Fruit fly (Drosophila melanogaster) whole organism, embryonic: ENCODE results near the gene dlg1.

Experiments
- CG10543 ChIP-seq: fragments of 200-800 bp; sonication (Bioruptor generic); optimal IDR thresholded peaks from 3 replicates; lab custom pipeline; 2017; ENCODE audit warnings: missing biosample characterization, mild to moderate bottlenecking, missing genetic modification characterization, moderate library complexity
- CG10959 ChIP-seq: fragments of 200-800 bp; sonication (Bioruptor generic); IDR thresholded peaks from 2 replicates; pipeline ENCODE4 v1.3.6; 2022; ENCODE audit warnings: missing biosample characterization, missing genetic modification characterization
- CG11560 ChIP-seq: fragments of 200-800 bp; sonication (Bioruptor generic); IDR thresholded peaks from 3 replicates; pipeline ENCODE4 v1.3.6; 2022; ENCODE audit warnings: missing biosample characterization, missing genetic modification characterization
- CG12071 ChIP-seq: fragments of 200-800 bp; sonication (Bioruptor generic); optimal IDR thresholded peaks from 3 replicates; lab custom pipeline; 2018; ENCODE audit warnings: missing biosample characterization, mild to moderate bottlenecking, missing genetic modification characterization
- CG15011 ChIP-seq: fragments of 200-800 bp; sonication (Bioruptor generic); optimal IDR thresholded peaks from 3 replicates; lab custom pipeline; 2018; ENCODE audit warnings: missing biosample characterization, mild to moderate bottlenecking, missing genetic modification characterization
- CG17612 ChIP-seq: fragments of 200-800 bp; sonication (Bioruptor generic); IDR thresholded peaks from 2 replicates; pipeline ENCODE4 v1.3.6; 2022; ENCODE audit warnings: missing biosample characterization, missing genetic modification characterization
- CG17912 ChIP-seq: fragments of 200-800 bp; sonication (Bioruptor generic); optimal IDR thresholded peaks from 2 replicates; lab custom pipeline; 2018; ENCODE audit warnings: missing biosample characterization, mild to moderate bottlenecking, missing genetic modification characterization
- CG2129 ChIP-seq: fragments of 200-800 bp; sonication (Bioruptor generic); IDR thresholded peaks from 2 replicates; pipeline ENCODE4 v1.3.6; 2022; ENCODE audit warnings: missing biosample characterization, missing genetic modification characterization; ENCODE audit not compliant: partially characterized antibody
- CG2712 ChIP-seq: fragments of 200-800 bp; optimal IDR thresholded peaks from 3 replicates; lab custom pipeline; 2019; ENCODE audit warnings: missing biosample characterization, mild to moderate bottlenecking, missing genetic modification characterization, moderate library complexity
- CG2875 ChIP-seq: fragments of 200-800 bp; sonication (Bioruptor generic); optimal IDR thresholded peaks from 2 replicates; lab custom pipeline; 2017; ENCODE audit warnings: missing biosample characterization, mild to moderate bottlenecking, missing genetic modification characterization, missing genetic modification reagents
- CG30020 ChIP-seq: fragments of 200-800 bp; optimal IDR thresholded peaks from 2 replicates; lab custom pipeline; 2019; ENCODE audit warnings: missing biosample characterization, mild to moderate bottlenecking, missing genetic modification characterization, moderate library complexity
- CG3065 ChIP-seq: fragments of 200-800 bp; sonication (Bioruptor generic); optimal IDR thresholded peaks from 2 replicates; lab custom pipeline; 2016; ENCODE audit warnings: missing biosample characterization, missing genetic modification characterization
- CG31388 ChIP-seq: fragments of 200-800 bp; sonication (Bioruptor generic); optimal IDR thresholded peaks from 2 replicates; lab custom pipeline; 2016; ENCODE audit warnings: missing biosample characterization, missing genetic modification characterization
- CG3407 ChIP-seq: fragments of 200-800 bp; sonication (Bioruptor generic); optimal IDR thresholded peaks from 2 replicates; lab custom pipeline; 2018; ENCODE audit warnings: missing biosample characterization, mild to moderate bottlenecking, missing genetic modification characterization
- CG4328 ChIP-seq: fragments of 200-800 bp; sonication (Bioruptor generic); optimal IDR thresholded peaks from 3 replicates; lab custom pipeline; 2017; ENCODE audit warnings: missing biosample characterization, missing genetic modification reagents, missing genetic modification characterization
- CG6272 ChIP-seq: fragments of 200-800 bp; sonication (Bioruptor generic); IDR thresholded peaks from 2 replicates; pipeline ENCODE4 v1.3.6; 2022; ENCODE audit warnings: missing biosample characterization, missing genetic modification characterization
- CG7271 ChIP-seq: fragments of 200-800 bp; sonication (Bioruptor generic); optimal IDR thresholded peaks from 2 replicates; lab custom pipeline; 2018; ENCODE audit warnings: missing biosample characterization, mild to moderate bottlenecking, missing genetic modification characterization, moderate library complexity
- CG8290 ChIP-seq, 3 experiments: fragments of 200-800 bp; sonication (Bioruptor generic); optimal IDR thresholded peaks; 2 replicates each; lab custom pipeline; 2016 to 2019; ENCODE audit warnings: missing biosample characterization in 3 of 3, missing genetic modification characterization in 3 of 3, mild to moderate bottlenecking in 2 of 3, moderate library complexity in 1 of 3
- CG8765 ChIP-seq: fragments of 200-800 bp; sonication (Bioruptor generic); IDR thresholded peaks from 2 replicates; pipeline ENCODE4 v1.3.6; 2022; ENCODE audit warnings: missing biosample characterization, missing genetic modification characterization
- CG9817 ChIP-seq: fragments of 200-800 bp; sonication (Bioruptor generic); optimal IDR thresholded peaks from 2 replicates; lab custom pipeline; 2018; ENCODE audit warnings: missing biosample characterization, mild to moderate bottlenecking, missing genetic modification characterization, moderate library complexity
- D19A ChIP-seq: fragments of 200-800 bp; optimal IDR thresholded peaks from 3 replicates; lab custom pipeline; 2019; ENCODE audit warnings: missing biosample characterization, mild to moderate bottlenecking, missing genetic modification characterization, moderate library complexity
- Doc2 ChIP-seq: fragments of 200-800 bp; sonication (Bioruptor generic); IDR thresholded peaks from 2 replicates; pipeline ENCODE4 v1.3.6; 2022; ENCODE audit warnings: missing biosample characterization, missing genetic modification characterization
- Dp ChIP-seq: fragments of 200-800 bp; sonication (Bioruptor generic); optimal IDR thresholded peaks from 2 replicates; lab custom pipeline; 2018; ENCODE audit warnings: missing biosample characterization, mild to moderate bottlenecking, missing genetic modification characterization, moderate library complexity
- Drgx ChIP-seq: fragments of 200-800 bp; sonication (Bioruptor generic); IDR thresholded peaks from 2 replicates; pipeline ENCODE4 v1.3.6; 2022; ENCODE audit warnings: missing biosample characterization, missing genetic modification characterization
- Elba2 ChIP-seq: fragments of 200-800 bp; sonication (Bioruptor generic); optimal IDR thresholded peaks from 3 replicates; lab custom pipeline; 2016; ENCODE audit warnings: missing biosample characterization, missing genetic modification characterization
- Ets97D ChIP-seq: fragments of 200-800 bp; sonication (Bioruptor generic); optimal IDR thresholded peaks from 3 replicates; lab custom pipeline; 2016; ENCODE audit warnings: missing biosample characterization, missing genetic modification characterization
- HLH4C ChIP-seq: fragments of 200-800 bp; sonication (Bioruptor generic); IDR thresholded peaks from 3 replicates; pipeline ENCODE4 v1.3.6; 2022; ENCODE audit warnings: missing biosample characterization, missing genetic modification characterization; ENCODE audit not compliant: partially characterized antibody
- HLHmδ ChIP-seq: fragments of 200-800 bp; sonication (Bioruptor generic); optimal IDR thresholded peaks from 2 replicates; lab custom pipeline; 2018; ENCODE audit warnings: missing biosample characterization, mild to moderate bottlenecking, missing genetic modification characterization, moderate library complexity
- Max ChIP-seq: fragments of 200-800 bp; sonication (Bioruptor generic); optimal IDR thresholded peaks from 2 replicates; lab custom pipeline; 2016; ENCODE audit warnings: missing biosample characterization, mild to moderate bottlenecking, missing genetic modification characterization
- NC2β ChIP-seq: fragments of 200-800 bp; sonication (Bioruptor generic); optimal IDR thresholded peaks from 2 replicates; lab custom pipeline; 2016; ENCODE audit warnings: missing biosample characterization, missing genetic modification characterization
- Oli ChIP-seq: fragments of 200-800 bp; sonication (Bioruptor generic); optimal IDR thresholded peaks from 2 replicates; lab custom pipeline; 2018; ENCODE audit warnings: missing biosample characterization, mild to moderate bottlenecking, missing genetic modification characterization, moderate library complexity
- Poxn ChIP-seq: fragments of 200-800 bp; sonication (Bioruptor generic); IDR thresholded peaks from 2 replicates; pipeline ENCODE4 v1.3.6; 2022; ENCODE audit warnings: missing biosample characterization, missing genetic modification characterization
- Sry-β ChIP-seq: fragments of 200-800 bp; sonication (Bioruptor generic); optimal IDR thresholded peaks from 2 replicates; lab custom pipeline; 2018; ENCODE audit warnings: missing biosample characterization, mild to moderate bottlenecking, missing genetic modification characterization, moderate library complexity
- YL-1 ChIP-seq: fragments of 200-800 bp; sonication (Bioruptor generic); optimal IDR thresholded peaks from 3 replicates; lab custom pipeline; 2017; ENCODE audit warnings: missing biosample characterization, mild to moderate bottlenecking, missing genetic modification characterization
- caup ChIP-seq: fragments of 200-800 bp; sonication (Bioruptor generic); optimal IDR thresholded peaks from 3 replicates; lab custom pipeline; 2017; ENCODE audit warnings: missing biosample characterization, mild to moderate bottlenecking, missing genetic modification characterization, moderate library complexity; ENCODE audit not compliant: severe bottlenecking
- chinmo ChIP-seq: fragments of 200-800 bp; sonication (Bioruptor generic); IDR thresholded peaks from 4 replicates; pipeline ENCODE4 v1.3.6; 2022; ENCODE audit warnings: missing biosample characterization, missing genetic modification characterization; ENCODE audit not compliant: partially characterized antibody
- crol ChIP-seq: fragments of 200-800 bp; sonication (Bioruptor generic); IDR thresholded peaks from 2 replicates; pipeline ENCODE4 v1.3.6; 2022; ENCODE audit warnings: missing biosample characterization, missing genetic modification characterization
- eyg ChIP-seq: fragments of 200-800 bp; sonication (Bioruptor generic); optimal IDR thresholded peaks from 3 replicates; lab custom pipeline; 2016; ENCODE audit warnings: missing biosample characterization, missing genetic modification characterization
- fu2 ChIP-seq: fragments of 200-800 bp; sonication (Bioruptor generic); optimal IDR thresholded peaks from 2 replicates; lab custom pipeline; 2016; ENCODE audit warnings: missing biosample characterization, missing genetic modification characterization
- kay ChIP-seq: fragments of 200-800 bp; sonication (Bioruptor generic); optimal IDR thresholded peaks from 2 replicates; lab custom pipeline; 2016; ENCODE audit warnings: missing biosample characterization, missing genetic modification characterization
- lab ChIP-seq: fragments of 200-800 bp; sonication (Bioruptor generic); optimal IDR thresholded peaks from 3 replicates; lab custom pipeline; 2017; ENCODE audit warnings: missing biosample characterization, missing genetic modification characterization, mild to moderate bottlenecking, moderate library complexity, missing genetic modification reagents
- mld ChIP-seq: fragments of 200-800 bp; sonication (Bioruptor generic); IDR thresholded peaks from 3 replicates; pipeline ENCODE4 v1.3.6; 2022; ENCODE audit warnings: missing biosample characterization, missing genetic modification characterization; ENCODE audit not compliant: partially characterized antibody
- nau ChIP-seq: fragments of 200-800 bp; sonication (Bioruptor generic); optimal IDR thresholded peaks from 3 replicates; lab custom pipeline; 2017; ENCODE audit warnings: missing biosample characterization, mild to moderate bottlenecking, missing genetic modification characterization, missing genetic modification reagents
- oc ChIP-seq: fragments of 200-800 bp; sonication (Bioruptor generic); optimal IDR thresholded peaks from 2 replicates; lab custom pipeline; 2018; ENCODE audit warnings: missing biosample characterization, mild to moderate bottlenecking, missing genetic modification characterization, moderate library complexity
- p53 ChIP-seq: fragments of 200-800 bp; sonication (Bioruptor generic); optimal IDR thresholded peaks from 2 replicates; lab custom pipeline; 2016; ENCODE audit warnings: missing biosample characterization, missing genetic modification characterization
- schlank ChIP-seq: fragments of 200-800 bp; sonication (Bioruptor generic); optimal IDR thresholded peaks from 2 replicates; lab custom pipeline; 2018; ENCODE audit warnings: missing biosample characterization, mild to moderate bottlenecking, missing genetic modification characterization
- shn ChIP-seq: fragments of 200-800 bp; sonication (Bioruptor generic); optimal IDR thresholded peaks from 3 replicates; lab custom pipeline; 2016; ENCODE audit warnings: missing biosample characterization, missing genetic modification characterization
- tap ChIP-seq: fragments of 200-800 bp; optimal IDR thresholded peaks from 3 replicates; lab custom pipeline; 2019; ENCODE audit warnings: missing biosample characterization, mild to moderate bottlenecking, missing genetic modification characterization, moderate library complexity
- wdn ChIP-seq: fragments of 200-800 bp; sonication (Bioruptor generic); IDR thresholded peaks from 2 replicates; pipeline ENCODE4 v1.3.6; 2022; ENCODE audit warnings: missing biosample characterization, missing genetic modification characterization
- zen ChIP-seq: fragments of 200-800 bp; sonication (Bioruptor generic); optimal IDR thresholded peaks from 3 replicates; lab custom pipeline; 2018; ENCODE audit warnings: missing biosample characterization, mild to moderate bottlenecking, missing genetic modification characterization, moderate library complexity
- zfh2 ChIP-seq: fragments of 200-800 bp; sonication (Bioruptor generic); optimal IDR thresholded peaks from 2 replicates; lab custom pipeline; 2016; ENCODE audit warnings: missing biosample characterization, missing genetic modification characterization

Gene dlg1

dm6 chrX:11359081-11359481 is 10.4 kb upstream of the dlg1 start, which contains the start of gene Pa1 (continued):
- no peak for TF ChIP-seq CG12071 (GFP tag; lab: Kevin White, UChicago)
- no peak for TF ChIP-seq Doc2
- TF ChIP-seq Elba2 (GFP tag; lab: Kevin White, UChicago), result peak; percentile 22
- peak; percentile 80 for TF ChIP-seq HLH4C (GFP tag; lab: Robert Waterston, UW)
- TF ChIP-seq CG7271 (tag; lab: Kevin White, UChicago), result no peak
- peak; percentile 91 for TF ChIP-seq Dp
- no peak for TF ChIP-seq oc (tag; lab: Kevin White, UChicago)
- no peak for TF ChIP-seq CG30020
- TF ChIP-seq NC2β, result no peak
- TF ChIP-seq CG3065, result no peak
- TF ChIP-seq CG8290 (GFP tag; optimal IDR thresholded peaks at IDR 0.05; lab: Kevin White, UChicago), result no peak
- TF ChIP-seq CG8290 (tag; optimal IDR thresholded peaks at IDR 0.05; lab: Kevin White, UChicago), result no peak
- TF ChIP-seq CG3407, result no peak
- TF ChIP-seq eyg (GFP tag; lab: Kevin White, UChicago), result no peak
- peak; percentile 71 for TF ChIP-seq YL-1 (GFP tag; lab: Kevin White, UChicago)
- no peak for TF ChIP-seq zen (tag; lab: Kevin White, UChicago)
- TF ChIP-seq shn (GFP tag; lab: Kevin White, UChicago), result no peak
- TF ChIP-seq schlank (tag; lab: Kevin White, UChicago), result no peak
- TF ChIP-seq CG2129 (GFP tag; lab: Robert Waterston, UW), result 0 out of 2 replicates have a peak, but pooled peaks have one; percentile 27
- TF ChIP-seq CG11560 (tag; lab: Robert Waterston, UW), result no peak
- TF ChIP-seq CG31388 (GFP tag; lab: Kevin White, UChicago), result no peak
- TF ChIP-seq nau (GFP tag; lab: Kevin White, UChicago), result no peak
- TF ChIP-seq fu2, result no peak
- TF ChIP-seq CG10959 (GFP tag; lab: Robert Waterston, UW), result no peak
- no peak for TF ChIP-seq zfh2 (GFP tag; lab: Kevin White, UChicago)
- TF ChIP-seq CG4328 (GFP tag; lab: Kevin White, UChicago), result no peak
- no peak for TF ChIP-seq Drgx (GFP tag; lab: Robert Waterston, UW)
- TF ChIP-seq CG17612, result no peak
- TF ChIP-seq CG10543 (GFP tag; lab: Kevin White, UChicago), result no peak
- no peak for TF ChIP-seq tap
- TF ChIP-seq Max (GFP tag; lab: Kevin White, UChicago), result no peak
- TF ChIP-seq CG2875 (GFP tag; lab: Kevin White, UChicago), result no peak
- no peak for TF ChIP-seq kay (GFP tag; lab: Kevin White, UChicago)
- TF ChIP-seq chinmo (GFP tag; lab: Robert Waterston, UW), result no peak
- TF ChIP-seq D19A, result no peak
- no peak for TF ChIP-seq lab (GFP tag; lab: Kevin White, UChicago)
- no peak for TF ChIP-seq caup (GFP tag; lab: Kevin White, UChicago)
- TF ChIP-seq CG17912 (GFP tag; lab: Kevin White, UChicago), result no peak
- TF ChIP-seq Poxn (GFP tag; lab: Robert Waterston, UW), result no peak
- TF ChIP-seq CG9817 (tag; lab: Kevin White, UChicago), result no peak
- TF ChIP-seq CG6272 (GFP tag; lab: Robert Waterston, UW), result no peak
- TF ChIP-seq p53 (GFP tag; lab: Kevin White, UChicago), result no peak
- TF ChIP-seq Oli (tag; lab: Kevin White, UChicago), result no peak
- peak; percentile 56 for TF ChIP-seq Ets97D
- TF ChIP-seq wdn (GFP tag; lab: Robert Waterston, UW), result no peak
- no peak for TF ChIP-seq Sry-β (GFP tag; lab: Kevin White, UChicago)
- TF ChIP-seq crol, result no peak
- no peak for TF ChIP-seq CG2712 (tag; lab: Kevin White, UChicago)
- TF ChIP-seq mld (GFP tag; lab: Robert Waterston, UW), result 0 out of 3 replicates have a peak, but pooled peaks have one; percentile 49
- no peak for TF ChIP-seq CG8765 (GFP tag; lab: Robert Waterston, UW)
- no peak for TF ChIP-seq HLHmδ (GFP tag; lab: Kevin White, UChicago)
- TF ChIP-seq CG15011 (GFP tag; lab: Kevin White, UChicago), result no peak
